Worm (Caenorhabditis elegans) whole organism, young adult: ENCODE data around the gene F42G4.6.

Experiments used
- K11D2.4 ChIP-seq: fragments of 200-800 bp; sonication (Bioruptor generic); IDR thresholded peaks from 2 replicates; pipeline ENCODE4 v1.3.6; 2022; ENCODE audit warnings: missing genetic modification reagents, missing genetic modification characterization, missing compliant biosample characterization
- T07F8.4 ChIP-seq: sonication (generic microtip); optimal IDR thresholded peaks from 2 replicates; lab custom pipeline; 2016; ENCODE audit warnings: mild to moderate bottlenecking, missing genetic modification characterization, moderate library complexity, missing compliant biosample characterization
- aptf-3 ChIP-seq: fragments of 200-800 bp; sonication (Bioruptor generic); IDR thresholded peaks from 2 replicates; pipeline ENCODE4 v1.3.6; 2022; ENCODE audit warnings: missing genetic modification characterization, missing compliant biosample characterization
- atf-7 ChIP-seq: sonication (generic microtip); optimal IDR thresholded peaks from 2 replicates; lab custom pipeline; 2017; ENCODE audit warnings: mild to moderate bottlenecking, missing genetic modification characterization, missing compliant biosample characterization
- egl-44 ChIP-seq: fragments of 200-800 bp; sonication (Bioruptor generic); IDR thresholded peaks from 2 replicates; pipeline ENCODE4 v1.3.6; 2022; ENCODE audit warnings: missing genetic modification reagents, missing genetic modification characterization, missing compliant biosample characterization
- him-1 ChIP-seq: sonication (generic microtip); optimal IDR thresholded peaks from 2 replicates; lab custom pipeline; 2016; ENCODE audit warnings: missing genotype, missing genetic modification reagents, missing genetic modification characterization, missing compliant biosample characterization
- lin-35 ChIP-seq, 3 experiments: fragments of 150-350 bp in 2 of 3; sonication (generic microtip) in 1 of 3; optimal IDR thresholded peaks; 2 replicates each; lab custom pipeline; 2014 to 2018; ENCODE audit warnings: missing biosample characterization in 3 of 3, missing genetic modification characterization in 3 of 3, missing genetic modification reagents in 3 of 3
- lin-54 ChIP-seq: fragments of 200-800 bp; sonication (Bioruptor generic); optimal IDR thresholded peaks from 2 replicates; lab custom pipeline; 2018; ENCODE audit warnings: mild to moderate bottlenecking, missing genetic modification characterization, missing compliant biosample characterization
- madf-3 ChIP-seq: fragments of 200-800 bp; sonication (Bioruptor generic); IDR thresholded peaks from 2 replicates; pipeline ENCODE4 v1.3.6; 2022; ENCODE audit warnings: missing genetic modification reagents, missing genetic modification characterization, missing compliant biosample characterization
- unc-130 ChIP-seq: sonication (generic microtip); optimal IDR thresholded peaks from 2 replicates; lab custom pipeline; 2016; ENCODE audit warnings: missing genetic modification reagents, missing genetic modification characterization, missing compliant biosample characterization
- ztf-22 ChIP-seq: fragments of 200-800 bp; sonication (Bioruptor generic); optimal IDR thresholded peaks from 2 replicates; lab custom pipeline; 2018; ENCODE audit warnings: mild to moderate bottlenecking, missing genetic modification characterization, moderate library complexity, missing compliant biosample characterization

DNA sequence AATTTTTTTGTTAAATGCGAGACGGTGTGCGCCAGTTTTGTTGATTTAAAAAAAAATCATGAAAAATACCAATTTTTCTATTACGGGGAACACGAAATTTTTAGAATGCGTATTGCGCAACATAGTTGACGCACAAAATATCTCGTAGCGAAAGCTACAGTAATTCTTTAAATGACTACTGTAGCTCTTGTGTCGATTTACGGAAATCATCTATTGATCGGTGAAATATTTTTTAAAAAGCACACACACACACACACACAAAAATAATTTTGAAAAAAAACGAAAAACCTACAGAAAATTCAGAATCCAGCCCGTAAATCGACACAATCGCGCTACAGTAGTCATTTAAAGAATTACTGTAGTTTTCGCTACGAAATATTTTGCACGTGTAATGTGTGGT is 12.7 kb downstream of the F42G4.6 start:
- TF ChIP-seq egl-44 = no peak
- no peak for TF ChIP-seq him-1 (tag; lab: Kevin White, UChicago)
- TF ChIP-seq lin-35 (GFP tag; optimal IDR thresholded peaks at IDR 0.05; lab: Kevin White, UChicago) = no peak
- no peak for TF ChIP-seq lin-54 (GFP tag; lab: Kevin White, UChicago)
- no peak for TF ChIP-seq aptf-3 (GFP tag; lab: Robert Waterston, UW)
- no peak for TF ChIP-seq K11D2.4 (GFP tag; lab: Robert Waterston, UW)
- no peak for TF ChIP-seq ztf-22
- no peak for TF ChIP-seq T07F8.4 (tag; lab: Kevin White, UChicago)
- TF ChIP-seq unc-130 (GFP tag; lab: Kevin White, UChicago) = no peak
- TF ChIP-seq madf-3 (GFP tag; lab: Robert Waterston, UW) = no peak
- no peak for TF ChIP-seq atf-7 (tag; lab: Kevin White, UChicago)
